Fruit fly (Drosophila melanogaster): ENCODE results near the gene TotM.

The TotM gene

DNA sequence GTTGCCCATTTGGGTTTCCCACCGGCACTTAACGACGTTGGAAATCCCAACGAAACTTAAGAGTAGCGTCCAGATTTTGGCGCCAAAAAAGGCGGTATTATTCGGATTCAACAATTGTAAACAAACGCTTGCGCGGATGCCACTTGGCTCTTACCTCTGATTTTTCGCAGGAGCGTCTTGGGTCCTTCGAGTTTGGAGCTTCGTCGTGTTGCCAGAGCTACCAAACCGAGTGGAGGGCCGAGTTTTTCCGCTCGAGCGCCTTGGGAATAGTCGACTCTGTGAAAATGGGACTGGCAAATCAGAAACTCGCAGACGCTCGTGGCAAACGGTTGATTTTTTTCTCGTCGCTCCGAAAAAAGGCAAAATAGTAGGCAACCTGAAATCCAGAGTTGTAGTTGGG lies 16.2 kb downstream of the TotM start, which contains the start of gene nompC:
nompC (plus strand) TSS at position 301 of the 400 bp plus-strand sequence.
- no peak for TF ChIP-seq CG17801 (GFP tag; optimal IDR thresholded peaks at IDR 0.05; ENCODE audit: partially characterized antibody)

DNA sequence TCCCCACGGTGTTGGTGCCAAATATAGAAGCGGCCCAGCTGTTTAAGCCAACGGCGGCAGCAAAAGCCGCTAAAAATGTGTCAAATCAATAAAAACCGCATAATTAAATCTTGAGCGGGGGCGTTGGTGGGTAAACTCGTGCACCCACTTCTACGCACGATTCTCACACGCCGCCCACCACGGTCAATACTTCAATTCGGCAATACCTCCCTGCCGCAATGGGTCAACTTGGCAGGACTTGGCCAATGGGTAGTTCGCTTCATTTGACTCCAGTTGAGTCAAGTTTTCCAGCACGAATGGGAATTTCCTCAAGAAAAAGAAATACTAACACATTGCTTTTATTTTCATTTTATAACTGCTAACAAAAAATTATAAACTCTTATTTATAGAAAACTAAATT lies 18.9 kb downstream of the TotM start:
- TF ChIP-seq CG17801 (GFP tag; optimal IDR thresholded peaks at IDR 0.05; ENCODE audit: partially characterized antibody): no peak

DNA sequence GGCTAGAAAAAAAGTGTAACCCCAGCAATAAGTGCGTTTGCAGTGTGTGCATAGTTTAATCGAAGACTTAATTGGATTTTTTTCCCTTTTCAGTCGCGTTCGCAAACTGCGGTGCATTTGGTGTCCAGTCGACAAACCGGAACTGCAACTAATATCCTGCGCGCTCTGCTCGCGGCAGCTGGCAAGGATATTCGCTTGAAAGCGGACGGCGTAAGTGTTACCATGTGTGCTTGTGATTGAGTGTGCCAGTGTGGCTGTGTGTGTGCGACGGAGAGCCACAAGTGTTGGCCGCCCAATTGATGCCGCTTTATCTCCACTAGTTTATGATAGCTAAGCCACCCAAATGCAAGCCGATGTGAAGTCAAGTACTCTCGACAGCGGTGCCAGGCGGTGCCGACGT lies 23.8 kb downstream of the TotM start:
- TF ChIP-seq CG17801 (GFP tag; optimal IDR thresholded peaks at IDR 0.05; ENCODE audit: partially characterized antibody): no peak

DNA sequence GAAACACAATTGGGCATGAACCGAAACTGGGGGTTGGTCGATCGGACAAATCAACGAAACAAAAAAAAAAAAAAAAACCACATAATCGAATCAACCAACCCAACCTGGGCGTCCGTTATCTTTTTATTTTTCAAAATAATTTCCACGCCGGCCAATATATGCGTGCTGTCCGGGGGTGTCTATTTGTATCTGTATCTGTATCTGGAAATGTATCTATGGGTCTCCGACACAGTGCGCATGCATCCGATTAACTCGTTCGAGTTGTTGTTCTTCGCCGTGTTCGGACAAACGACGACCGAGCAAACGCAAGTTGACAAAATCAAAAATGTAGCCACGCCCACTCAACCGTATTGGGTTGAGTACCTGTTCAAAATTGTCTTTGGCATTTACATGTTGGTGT lies 32.7 kb downstream of the TotM start:
- TF ChIP-seq CG17801 (GFP tag; optimal IDR thresholded peaks at IDR 0.05; ENCODE audit: partially characterized antibody): no peak

DNA sequence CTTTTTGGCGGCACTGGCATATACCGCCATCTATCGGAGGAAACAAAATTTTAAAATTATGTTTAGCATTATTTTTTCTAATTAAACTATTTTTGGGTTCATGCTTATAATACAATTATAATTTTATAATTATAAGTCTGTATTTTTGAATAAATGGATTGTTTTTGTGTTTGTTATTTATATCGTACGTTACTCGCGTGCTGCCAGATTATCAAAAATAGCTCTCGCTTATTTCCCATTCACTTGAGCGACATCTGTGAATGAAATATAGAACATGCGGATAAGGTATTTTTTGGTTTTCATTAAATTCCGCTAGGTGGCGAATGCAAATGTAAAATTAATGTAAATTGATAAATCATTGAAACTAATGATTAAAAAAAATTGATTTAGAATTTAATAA lies 36.2 kb downstream of the TotM start:
- TF ChIP-seq CG17801 (GFP tag; optimal IDR thresholded peaks at IDR 0.05; ENCODE audit: partially characterized antibody): no peak

DNA sequence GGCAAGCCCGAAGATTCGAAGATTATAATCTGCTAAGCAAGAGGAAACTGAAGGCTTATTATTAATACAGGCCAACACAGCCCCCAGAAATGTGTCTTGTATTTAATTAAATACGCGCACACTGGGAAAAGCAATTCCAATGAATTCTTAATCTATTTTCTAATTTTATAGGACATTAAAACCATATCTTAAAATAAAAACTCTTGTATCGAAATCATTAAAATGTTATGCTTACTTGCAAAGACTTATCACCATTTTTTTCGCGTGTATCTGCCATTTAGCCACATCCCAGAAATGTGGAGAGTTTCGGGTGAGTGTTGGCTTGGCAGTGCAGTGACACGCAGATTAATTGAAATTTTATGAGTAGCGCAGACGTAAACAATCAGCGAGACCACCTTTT lies 38.3 kb downstream of the TotM start:
- TF ChIP-seq CG17801 (GFP tag; optimal IDR thresholded peaks at IDR 0.05; ENCODE audit: partially characterized antibody): no peak

DNA sequence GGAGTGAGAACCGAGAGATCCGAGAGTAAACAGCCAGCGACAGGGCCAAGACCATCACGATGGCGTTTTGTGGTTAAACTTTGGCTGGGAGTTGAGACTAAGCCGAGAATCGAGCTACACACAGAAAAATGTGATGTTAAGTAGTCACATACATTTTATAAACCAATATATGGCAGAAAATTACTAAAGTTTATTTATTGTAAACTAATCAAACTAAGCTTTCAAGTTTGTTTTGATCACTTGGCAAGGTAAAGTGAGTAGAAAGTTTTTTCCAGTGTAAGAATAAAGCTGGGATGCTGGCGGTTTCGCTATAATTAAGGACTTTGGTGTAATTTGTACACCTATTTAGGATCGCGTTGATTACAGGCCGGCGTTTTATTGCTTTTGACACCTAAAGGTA lies 42.9 kb downstream of the TotM start:
- no peak for TF ChIP-seq CG17801 (GFP tag; optimal IDR thresholded peaks at IDR 0.05; ENCODE audit: partially characterized antibody)

DNA sequence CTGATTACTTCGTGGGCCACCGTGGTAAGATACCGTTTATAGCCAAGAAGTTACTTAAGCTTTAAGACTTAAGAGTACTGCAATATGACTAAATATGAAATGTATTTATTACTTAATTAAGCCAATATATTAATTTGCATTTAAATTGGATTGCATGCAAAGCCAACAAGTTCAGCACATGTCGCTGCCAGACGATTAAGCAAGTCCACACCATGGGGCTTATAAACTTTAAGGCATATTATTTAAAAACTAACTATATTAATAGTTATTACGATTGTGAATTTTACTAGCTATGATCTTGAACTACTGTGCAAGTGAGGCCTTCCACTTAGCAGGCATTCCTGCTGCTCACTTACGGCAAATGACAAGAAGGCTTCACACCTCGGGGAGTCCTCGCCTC lies 44.6 kb downstream of the TotM start:
- no peak for TF ChIP-seq CG17801 (GFP tag; optimal IDR thresholded peaks at IDR 0.05; ENCODE audit: partially characterized antibody)

DNA sequence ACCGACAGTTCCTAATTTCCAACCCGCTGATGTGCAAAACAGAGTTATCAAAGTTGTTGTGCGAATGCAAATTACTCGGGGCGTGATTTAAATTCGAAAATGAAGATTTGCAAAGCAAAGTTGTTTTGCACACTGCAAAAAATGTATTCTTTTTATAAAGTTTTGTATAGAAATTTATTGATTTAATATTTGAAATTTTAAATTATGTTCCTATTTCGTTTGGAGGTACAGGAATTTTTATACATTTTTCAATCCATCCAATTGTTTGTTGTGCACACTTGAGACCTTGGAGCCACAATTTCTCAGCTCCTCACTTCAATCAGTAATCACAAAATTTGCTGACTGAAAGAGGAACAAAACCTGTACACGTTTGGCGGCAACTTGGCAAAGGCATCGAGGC lies 45.3 kb downstream of the TotM start:
- no peak for TF ChIP-seq CG17801 (GFP tag; optimal IDR thresholded peaks at IDR 0.05; ENCODE audit: partially characterized antibody)

DNA sequence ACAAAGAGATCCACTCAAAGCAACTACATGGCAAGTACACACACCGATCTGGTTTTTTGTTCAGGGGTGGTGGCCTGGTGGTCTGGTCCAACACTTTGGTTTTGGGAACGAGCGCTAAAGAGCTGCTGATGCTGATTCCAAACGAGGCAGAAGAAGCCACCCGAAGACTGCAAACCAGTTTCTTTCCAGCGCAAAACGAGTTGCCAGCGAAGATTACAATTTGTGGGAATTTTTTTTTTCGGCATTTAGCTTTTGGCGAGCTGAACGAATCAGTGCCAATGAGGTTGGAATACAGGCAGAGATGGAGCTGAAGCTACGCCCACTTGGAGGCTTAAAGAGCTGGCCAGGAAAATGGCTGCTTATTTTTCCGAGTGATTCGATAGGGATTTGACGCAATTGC lies 46.8 kb downstream of the TotM start:
- TF ChIP-seq CG17801 (GFP tag; optimal IDR thresholded peaks at IDR 0.05; ENCODE audit: partially characterized antibody): no peak

DNA sequence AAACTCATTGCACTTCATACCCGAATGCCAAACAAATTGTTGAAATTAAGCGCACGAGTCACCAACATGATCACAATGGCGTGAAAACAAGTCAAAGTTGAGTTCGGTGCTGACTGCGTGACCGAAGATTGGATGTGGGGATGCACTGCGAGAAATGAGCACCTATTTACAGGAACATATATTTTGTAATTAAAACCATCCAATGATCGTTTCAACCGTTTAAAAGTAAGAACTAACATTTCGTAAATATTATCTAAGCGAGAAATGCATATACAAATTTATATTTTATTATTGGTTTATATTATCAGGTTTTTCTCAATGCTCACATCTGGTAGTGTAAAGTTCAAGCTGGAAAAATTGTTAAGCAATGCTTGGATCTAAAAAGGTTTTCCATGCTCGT lies 49.2 kb downstream of the TotM start:
- TF ChIP-seq CG17801 (GFP tag; optimal IDR thresholded peaks at IDR 0.05; ENCODE audit: partially characterized antibody): no peak
